Worm (Caenorhabditis elegans) whole organism, young adult: ENCODE measurements around the gene ctr-9.

Experiments
- B0019.2 ChIP-seq: fragments of 200-800 bp; sonication (Bioruptor generic); conservative IDR thresholded peaks from 2 replicates; pipeline ENCODE4 v1.3.6; 2022; ENCODE audit warnings: missing genetic modification reagents, missing genetic modification characterization, missing compliant biosample characterization
- B0035.1 ChIP-seq: sonication (generic microtip); optimal IDR thresholded peaks from 2 replicates; lab custom pipeline; 2016; ENCODE audit warnings: missing genetic modification characterization, mild to moderate bottlenecking, missing compliant biosample characterization, missing genotype, missing genetic modification reagents
- B0336.3 ChIP-seq: fragments of 200-800 bp; sonication (Bioruptor generic); IDR thresholded peaks from 2 replicates; pipeline ENCODE4 v1.3.6; 2022; ENCODE audit warnings: missing genetic modification characterization, missing compliant biosample characterization
- C06A6.2 ChIP-seq: fragments of 200-800 bp; sonication (Bioruptor generic); conservative IDR thresholded peaks from 2 replicates; pipeline ENCODE4 v1.3.6; 2022; ENCODE audit warnings: missing genetic modification characterization, missing compliant biosample characterization
- C17E4.6 ChIP-seq: fragments of 200-800 bp; sonication (Bioruptor generic); IDR thresholded peaks from 2 replicates; pipeline ENCODE4 v1.3.6; 2022; ENCODE audit warnings: missing genetic modification reagents, missing genetic modification characterization, missing compliant biosample characterization
- F57A8.1 ChIP-seq: fragments of 200-800 bp; sonication (Bioruptor generic); optimal IDR thresholded peaks from 2 replicates; lab custom pipeline; 2018; ENCODE audit warnings: mild to moderate bottlenecking, missing genetic modification characterization, moderate library complexity, missing compliant biosample characterization
- T26A5.8 ChIP-seq: sonication (generic microtip); optimal IDR thresholded peaks from 2 replicates; lab custom pipeline; 2016; ENCODE audit warnings: missing genetic modification characterization, missing compliant biosample characterization
- Y53F4B.3 ChIP-seq: fragments of 200-800 bp; sonication (Bioruptor generic); IDR thresholded peaks from 2 replicates; pipeline ENCODE4 v1.3.6; 2022; ENCODE audit warnings: missing genetic modification reagents, missing genetic modification characterization, missing compliant biosample characterization
- Y56A3A.18 ChIP-seq: fragments of 200-800 bp; sonication (Bioruptor generic); IDR thresholded peaks from 2 replicates; pipeline ENCODE4 v1.3.6; 2022; ENCODE audit warnings: missing genetic modification reagents, missing genetic modification characterization, missing compliant biosample characterization
- Y95B8A.8 ChIP-seq: fragments of 200-800 bp; sonication (Bioruptor generic); IDR thresholded peaks from 2 replicates; pipeline ENCODE4 v1.3.6; 2022; ENCODE audit warnings: missing genetic modification reagents, missing genetic modification characterization, missing compliant biosample characterization
- ZK185.1 ChIP-seq: sonication (generic microtip); optimal IDR thresholded peaks from 2 replicates; lab custom pipeline; 2016; ENCODE audit warnings: mild to moderate bottlenecking, missing genetic modification characterization, missing compliant biosample characterization; ENCODE audit not compliant: poor library complexity, severe bottlenecking
- akir-1 ChIP-seq: fragments of 200-800 bp; sonication (Bioruptor generic); optimal IDR thresholded peaks from 2 replicates; lab custom pipeline; 2018; ENCODE audit warnings: mild to moderate bottlenecking, missing genetic modification characterization, moderate library complexity, missing compliant biosample characterization
- aptf-3 ChIP-seq: fragments of 200-800 bp; sonication (Bioruptor generic); IDR thresholded peaks from 2 replicates; pipeline ENCODE4 v1.3.6; 2022; ENCODE audit warnings: missing genetic modification characterization, missing compliant biosample characterization
- attf-6 ChIP-seq: fragments of 200-800 bp; sonication (Bioruptor generic); IDR thresholded peaks from 2 replicates; pipeline ENCODE4 v1.3.6; 2022; ENCODE audit warnings: missing genetic modification reagents, missing genetic modification characterization, missing compliant biosample characterization
- bed-2 ChIP-seq: fragments of 200-800 bp; sonication (Bioruptor generic); IDR thresholded peaks from 2 replicates; pipeline ENCODE4 v1.3.6; 2022; ENCODE audit warnings: missing genetic modification reagents, missing genetic modification characterization, missing compliant biosample characterization
- ceh-27 ChIP-seq: fragments of 200-800 bp; sonication (Bioruptor generic); optimal IDR thresholded peaks from 2 replicates; lab custom pipeline; 2018; ENCODE audit warnings: mild to moderate bottlenecking, missing genetic modification characterization, moderate library complexity, missing compliant biosample characterization
- ceh-40 ChIP-seq: fragments of 200-800 bp; sonication (Bioruptor generic); IDR thresholded peaks from 2 replicates; pipeline ENCODE4 v1.3.6; 2022; ENCODE audit warnings: missing genetic modification characterization, missing compliant biosample characterization
- ceh-58 ChIP-seq: fragments of 200-800 bp; sonication (Bioruptor generic); IDR thresholded peaks from 2 replicates; pipeline ENCODE4 v1.3.6; 2022; ENCODE audit warnings: missing genetic modification characterization, missing compliant biosample characterization
- die-1 ChIP-seq: sonication (generic microtip); optimal IDR thresholded peaks from 2 replicates; lab custom pipeline; 2016; ENCODE audit warnings: missing genotype, mild to moderate bottlenecking, missing genetic modification characterization, missing compliant biosample characterization
- dox-1 ChIP-seq: fragments of 200-800 bp; sonication (Bioruptor generic); IDR thresholded peaks from 2 replicates; pipeline ENCODE4 v1.3.6; 2022; ENCODE audit warnings: missing genetic modification reagents, missing genetic modification characterization, missing compliant biosample characterization
- dpff-1 ChIP-seq: sonication (generic microtip); optimal IDR thresholded peaks from 2 replicates; lab custom pipeline; 2017; ENCODE audit warnings: mild to moderate bottlenecking, missing genetic modification characterization, missing compliant biosample characterization
- him-1 ChIP-seq: sonication (generic microtip); optimal IDR thresholded peaks from 2 replicates; lab custom pipeline; 2016; ENCODE audit warnings: missing genotype, missing genetic modification reagents, missing genetic modification characterization, missing compliant biosample characterization
- hrde-1 ChIP-seq: sonication (generic microtip); optimal IDR thresholded peaks from 2 replicates; lab custom pipeline; 2016; ENCODE audit warnings: missing genetic modification characterization, mild to moderate bottlenecking, missing compliant biosample characterization, moderate library complexity, missing genotype, missing genetic modification reagents, borderline replicate concordance
- let-526 ChIP-seq: fragments of 200-800 bp; sonication (Bioruptor generic); IDR thresholded peaks from 2 replicates; pipeline ENCODE4 v1.3.6; 2022; ENCODE audit warnings: missing genetic modification reagents, missing genetic modification characterization, missing compliant biosample characterization
- let-607 ChIP-seq, 2 experiments: fragments of 200-800 bp in 1 of 2; sonication (Bioruptor generic) in 1 of 2; sonication (generic microtip) in 1 of 2; optimal IDR thresholded peaks; 2 replicates each; lab custom pipeline; 2016 to 2018; ENCODE audit warnings: mild to moderate bottlenecking in 2 of 2, missing compliant biosample characterization in 2 of 2, missing genetic modification characterization in 2 of 2, moderate library complexity in 2 of 2, missing genotype in 1 of 2
- lin-40 ChIP-seq: sonication (generic microtip); optimal IDR thresholded peaks from 2 replicates; lab custom pipeline; 2016; ENCODE audit warnings: missing genetic modification characterization, mild to moderate bottlenecking, missing compliant biosample characterization, missing genotype, missing genetic modification reagents
- lsl-1 ChIP-seq: fragments of 200-800 bp; sonication (Bioruptor generic); optimal IDR thresholded peaks from 2 replicates; lab custom pipeline; 2018; ENCODE audit warnings: mild to moderate bottlenecking, missing genetic modification characterization, moderate library complexity, missing compliant biosample characterization
- madf-10 ChIP-seq: sonication (generic microtip); optimal IDR thresholded peaks from 2 replicates; lab custom pipeline; 2016; ENCODE audit warnings: mild to moderate bottlenecking, missing genetic modification characterization, missing compliant biosample characterization
- madf-8 ChIP-seq: fragments of 200-800 bp; sonication (Bioruptor generic); conservative IDR thresholded peaks from 2 replicates; pipeline ENCODE4 v1.3.6; 2022; ENCODE audit warnings: missing genetic modification reagents, missing genetic modification characterization, missing compliant biosample characterization
- mes-4 ChIP-seq: sonication (generic microtip); optimal IDR thresholded peaks from 2 replicates; lab custom pipeline; 2016; ENCODE audit warnings: missing genotype, missing genetic modification characterization, missing compliant biosample characterization
- mxl-1 ChIP-seq: sonication (generic microtip); optimal IDR thresholded peaks from 2 replicates; lab custom pipeline; 2016; ENCODE audit warnings: missing genetic modification characterization, missing compliant biosample characterization
- nfyb-1 ChIP-seq: fragments of 200-800 bp; sonication (Bioruptor generic); IDR thresholded peaks from 2 replicates; pipeline ENCODE4 v1.3.6; 2022; ENCODE audit warnings: missing genetic modification reagents, missing genetic modification characterization, missing compliant biosample characterization
- nhr-120 ChIP-seq: fragments of 200-800 bp; sonication (Bioruptor generic); IDR thresholded peaks from 2 replicates; pipeline ENCODE4 v1.3.6; 2022; ENCODE audit warnings: missing genetic modification characterization, missing compliant biosample characterization
- nhr-179 ChIP-seq: sonication (generic microtip); optimal IDR thresholded peaks from 2 replicates; lab custom pipeline; 2016; ENCODE audit warnings: mild to moderate bottlenecking, missing genetic modification characterization, missing compliant biosample characterization
- nhr-80 ChIP-seq: sonication (generic microtip); optimal IDR thresholded peaks from 2 replicates; lab custom pipeline; 2016; ENCODE audit warnings: missing genetic modification characterization, missing compliant biosample characterization
- pha-4 ChIP-seq: fragments of 150-350 bp; sonication (generic microtip); optimal IDR thresholded peaks from 2 replicates; lab custom pipeline; 2014; ENCODE audit warnings: missing biosample characterization, missing genetic modification reagents, missing genetic modification characterization
- rec-8 ChIP-seq, 2 experiments: sonication (generic microtip); optimal IDR thresholded peaks; 2 replicates each; lab custom pipeline; 2016; ENCODE audit warnings: mild to moderate bottlenecking in 2 of 2, missing genetic modification characterization in 2 of 2, missing genetic modification reagents in 2 of 2, missing genotype in 2 of 2, missing biosample characterization in 1 of 2, missing compliant biosample characterization in 1 of 2, moderate library complexity in 1 of 2
- rpc-1 ChIP-seq, 2 experiments: fragments of 150-350 bp in 1 of 2; sonication (generic microtip) in 1 of 2; optimal IDR thresholded peaks; 2 replicates each; lab custom pipeline; 2014 to 2018; ENCODE audit warnings: missing biosample characterization in 1 of 2, missing genetic modification characterization in 1 of 2, missing genetic modification reagents in 1 of 2, missing genotype in 1 of 2
- sea-2 ChIP-seq: fragments of 200-800 bp; sonication (Bioruptor generic); IDR thresholded peaks from 2 replicates; pipeline ENCODE4 v1.3.6; 2022; ENCODE audit warnings: missing genetic modification characterization, missing compliant biosample characterization
- snpc-1.1 ChIP-seq: sonication (generic microtip); optimal IDR thresholded peaks from 2 replicates; lab custom pipeline; 2017; ENCODE audit warnings: missing genetic modification characterization, mild to moderate bottlenecking, missing compliant biosample characterization, antibody characterized with exemption, moderate library complexity, missing genotype, missing genetic modification reagents; ENCODE audit not compliant: insufficient read depth
- snpc-1.3 ChIP-seq: sonication (generic microtip); optimal IDR thresholded peaks from 2 replicates; lab custom pipeline; 2017; ENCODE audit warnings: missing genetic modification characterization, mild to moderate bottlenecking, missing compliant biosample characterization, antibody characterized with exemption, moderate library complexity, missing genotype, missing genetic modification reagents; ENCODE audit not compliant: insufficient read depth
- snpc-4 ChIP-seq, 5 experiments: fragments of 150-350 bp in 1 of 5; sonication (generic microtip) in 4 of 5; optimal IDR thresholded peaks; 2 replicates each; lab custom pipeline; 2014 to 2018; ENCODE audit warnings: missing genetic modification characterization in 5 of 5, missing biosample characterization in 3 of 5, antibody characterized with exemption in 2 of 5, mild to moderate bottlenecking in 2 of 5, missing compliant biosample characterization in 2 of 5, missing genotype in 2 of 5, moderate library complexity in 2 of 5, missing genetic modification reagents in 1 of 5
- tbx-9 ChIP-seq: sonication (generic microtip); optimal IDR thresholded peaks from 2 replicates; lab custom pipeline; 2016; ENCODE audit warnings: borderline replicate concordance, missing genetic modification characterization, inconsistent platforms, missing compliant biosample characterization
- unc-130 ChIP-seq: sonication (generic microtip); optimal IDR thresholded peaks from 2 replicates; lab custom pipeline; 2016; ENCODE audit warnings: missing genetic modification reagents, missing genetic modification characterization, missing compliant biosample characterization
- zfh-2 ChIP-seq: fragments of 200-800 bp; sonication (Bioruptor generic); conservative IDR thresholded peaks from 2 replicates; pipeline ENCODE4 v1.3.6; 2022; ENCODE audit warnings: missing genetic modification reagents, missing genetic modification characterization, missing compliant biosample characterization
- ztf-22 ChIP-seq: fragments of 200-800 bp; sonication (Bioruptor generic); optimal IDR thresholded peaks from 2 replicates; lab custom pipeline; 2018; ENCODE audit warnings: mild to moderate bottlenecking, missing genetic modification characterization, moderate library complexity, missing compliant biosample characterization

Gene ctr-9

DNA sequence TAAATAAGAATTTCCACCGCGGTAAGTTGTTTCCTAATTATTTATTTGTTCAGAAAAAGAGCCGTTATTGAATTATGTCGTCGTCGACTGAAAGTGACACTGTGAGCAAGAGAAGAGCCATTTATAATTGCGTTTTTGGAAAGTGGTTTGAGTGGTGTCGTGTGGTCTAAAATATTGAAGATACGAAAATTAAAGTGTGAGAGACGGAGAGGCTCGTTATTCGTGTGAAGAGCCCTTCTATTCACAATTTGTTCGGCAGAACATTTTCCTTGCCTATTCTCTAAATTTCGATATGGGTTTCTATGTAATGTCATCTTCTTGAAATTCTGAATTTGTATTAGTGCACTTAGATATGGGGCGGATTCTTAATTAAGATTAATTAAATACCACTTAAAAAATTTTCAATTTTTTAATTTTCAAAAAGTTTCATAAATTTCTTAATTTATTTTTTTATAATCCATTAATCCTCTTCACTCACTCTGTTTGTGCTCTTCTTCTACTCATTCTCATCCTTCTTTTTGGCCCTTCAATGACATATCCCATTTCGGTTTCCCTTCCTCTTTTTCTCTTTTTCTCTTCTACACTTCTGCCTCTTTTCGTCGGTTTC is 18.7 kb downstream of the ctr-9 start (continued):
- TF ChIP-seq F57A8.1 (no peak), nhr-120 (GFP tag; lab: Robert Waterston, UW) (no peak), bed-2 (GFP tag; lab: Robert Waterston, UW) (no peak), nfyb-1 (GFP tag; lab: Robert Waterston, UW) (no peak; the same call in 1 of the 2 replicates), Y95B8A.8 (GFP tag; lab: Robert Waterston, UW) (no peak), B0019.2 (0 out of 2 replicates have a peak, but pooled peaks have one; percentile 43), madf-10 (tag; lab: Kevin White, UChicago) (peak; percentile 33), die-1 (tag; lab: Kevin White, UChicago) (no peak), him-1 (tag; lab: Kevin White, UChicago) (peak; percentile 38), nhr-179 (peak; percentile 4), tbx-9 (tag; lab: Kevin White, UChicago) (no peak), attf-6 (no peak), B0336.3 (peak; percentile 65), hrde-1 (tag; lab: Kevin White, UChicago) (peak; percentile 58), snpc-4 (GFP tag; optimal IDR thresholded peaks at IDR 0.05; lab: Kevin White, UChicago) (no peak), snpc-4 (tag; optimal IDR thresholded peaks at IDR 0.05; lab: Kevin White, UChicago) (peak in 1 of 4 experiments; percentile 57), akir-1 (GFP tag; lab: Kevin White, UChicago) (no peak), rec-8 (tag; optimal IDR thresholded peaks at IDR 0.05; lab: Kevin White, UChicago) (peak in 1 of 2 experiments; percentile 3), T26A5.8 (tag; lab: Kevin White, UChicago) (no peak), ceh-40 (GFP tag; lab: Robert Waterston, UW) (0 out of 2 replicates have a peak, but pooled peaks have one; percentile 9), B0035.1 (peak; percentile 48), pha-4 (tag; lab: Kevin White, UChicago) (no peak), rpc-1 (optimal IDR thresholded peaks at IDR 0.05; lab: Kevin White, UChicago) (no peak), rpc-1 (tag; optimal IDR thresholded peaks at IDR 0.05; lab: Kevin White, UChicago) (no peak), lsl-1 (GFP tag; lab: Kevin White, UChicago) (no peak), ZK185.1 (peak; percentile 10), Y53F4B.3 (no peak), mes-4 (tag; lab: Kevin White, UChicago) (no peak), aptf-3 (GFP tag; lab: Robert Waterston, UW) (no peak), snpc-1.3 (no peak), ceh-27 (GFP tag; lab: Kevin White, UChicago) (peak; percentile 74), unc-130 (GFP tag; lab: Kevin White, UChicago) (peak; percentile 3), ztf-22 (GFP tag; lab: Kevin White, UChicago) (no peak), C17E4.6 (no peak), let-526 (GFP tag; lab: Robert Waterston, UW) (no peak), C06A6.2 (no peak), dox-1 (GFP tag; lab: Robert Waterston, UW) (no peak), lin-40 (tag; lab: Kevin White, UChicago) (peak; percentile 37), Y56A3A.18 (0 out of 2 replicates have a peak, but pooled peaks have one; percentile 16), ceh-58 (GFP tag; lab: Robert Waterston, UW) (no peak), nhr-80 (tag; lab: Kevin White, UChicago) (no peak), mxl-1 (tag; lab: Kevin White, UChicago) (no peak), sea-2 (no peak), dpff-1 (tag; lab: Kevin White, UChicago) (no peak), snpc-1.1 (tag; lab: Kevin White, UChicago) (no peak), let-607 (tag; optimal IDR thresholded peaks at IDR 0.05; lab: Kevin White, UChicago) (peak in 1 of 2 experiments; percentile 17), zfh-2 (no peak), madf-8 (GFP tag; lab: Robert Waterston, UW) (no peak)
